Fruit fly (Drosophila melanogaster) whole organism, embryonic: ENCODE data around the gene ple.

ENCODE experiments used
- Atf-2 ChIP-seq: fragments of 200-800 bp; sonication (Bioruptor generic); optimal IDR thresholded peaks from 2 replicates; lab custom pipeline; 2016; ENCODE audit warnings: missing biosample characterization, missing genetic modification characterization
- BtbVII ChIP-seq: fragments of 200-800 bp; sonication (Bioruptor generic); optimal IDR thresholded peaks from 3 replicates; lab custom pipeline; 2017; ENCODE audit warnings: missing biosample characterization, mild to moderate bottlenecking, missing genetic modification characterization
- CG10147 ChIP-seq: fragments of 200-800 bp; sonication (Bioruptor generic); optimal IDR thresholded peaks from 2 replicates; lab custom pipeline; 2019; ENCODE audit warnings: missing biosample characterization, mild to moderate bottlenecking, missing genetic modification characterization, moderate library complexity
- CG11504 ChIP-seq: fragments of 200-800 bp; sonication (Bioruptor generic); optimal IDR thresholded peaks from 3 replicates; lab custom pipeline; 2019; ENCODE audit warnings: missing biosample characterization, mild to moderate bottlenecking, missing genetic modification characterization, moderate library complexity
- CG11723 ChIP-seq: fragments of 200-800 bp; sonication (Bioruptor generic); optimal IDR thresholded peaks from 2 replicates; lab custom pipeline; 2017; ENCODE audit warnings: missing biosample characterization, mild to moderate bottlenecking, missing genetic modification characterization
- CG12155 ChIP-seq: fragments of 200-800 bp; sonication (Bioruptor generic); optimal IDR thresholded peaks from 3 replicates; lab custom pipeline; 2016; ENCODE audit warnings: missing biosample characterization, missing genetic modification characterization
- CG1233 ChIP-seq: fragments of 200-800 bp; sonication (Bioruptor generic); optimal IDR thresholded peaks from 4 replicates; lab custom pipeline; 2018; ENCODE audit warnings: missing biosample characterization, mild to moderate bottlenecking, missing genetic modification characterization
- CG13287 ChIP-seq: fragments of 200-800 bp; sonication (Bioruptor generic); IDR thresholded peaks from 2 replicates; pipeline ENCODE4 v1.3.6; 2022; ENCODE audit warnings: missing biosample characterization, missing genetic modification characterization; ENCODE audit not compliant: partially characterized antibody
- CG13424 ChIP-seq: fragments of 200-800 bp; sonication (Bioruptor generic); optimal IDR thresholded peaks from 2 replicates; lab custom pipeline; 2019; ENCODE audit warnings: missing biosample characterization, mild to moderate bottlenecking, missing genetic modification characterization, moderate library complexity
- CG14667 ChIP-seq: fragments of 200-800 bp; sonication (Bioruptor generic); IDR thresholded peaks from 2 replicates; pipeline ENCODE4 v1.3.6; 2022; ENCODE audit warnings: missing biosample characterization, missing genetic modification characterization
- CG15479 ChIP-seq: fragments of 200-800 bp; sonication (Bioruptor generic); optimal IDR thresholded peaks from 3 replicates; lab custom pipeline; 2019; ENCODE audit warnings: missing biosample characterization, mild to moderate bottlenecking, missing genetic modification characterization, moderate library complexity
- CG1602 ChIP-seq: fragments of 200-800 bp; sonication (Bioruptor generic); optimal IDR thresholded peaks from 3 replicates; lab custom pipeline; 2016; ENCODE audit warnings: missing biosample characterization, missing genetic modification characterization
- CG17385 ChIP-seq: fragments of 200-800 bp; sonication (Bioruptor generic); optimal IDR thresholded peaks from 3 replicates; lab custom pipeline; 2018; ENCODE audit warnings: missing biosample characterization, mild to moderate bottlenecking, missing genetic modification characterization
- CG17912 ChIP-seq: fragments of 200-800 bp; sonication (Bioruptor generic); optimal IDR thresholded peaks from 2 replicates; lab custom pipeline; 2018; ENCODE audit warnings: missing biosample characterization, mild to moderate bottlenecking, missing genetic modification characterization
- CG4328 ChIP-seq: fragments of 200-800 bp; sonication (Bioruptor generic); optimal IDR thresholded peaks from 3 replicates; lab custom pipeline; 2017; ENCODE audit warnings: missing biosample characterization, missing genetic modification reagents, missing genetic modification characterization
- CG4820 ChIP-seq: fragments of 200-800 bp; sonication (Bioruptor generic); optimal IDR thresholded peaks from 3 replicates; lab custom pipeline; 2016; ENCODE audit warnings: missing biosample characterization, missing genetic modification characterization
- CG6272 ChIP-seq: fragments of 200-800 bp; sonication (Bioruptor generic); IDR thresholded peaks from 2 replicates; pipeline ENCODE4 v1.3.6; 2022; ENCODE audit warnings: missing biosample characterization, missing genetic modification characterization
- CG6654 ChIP-seq: fragments of 200-800 bp; sonication (Bioruptor generic); optimal IDR thresholded peaks from 2 replicates; lab custom pipeline; 2017; ENCODE audit warnings: missing biosample characterization, mild to moderate bottlenecking, missing genetic modification characterization
- CG7556 ChIP-seq: fragments of 200-800 bp; sonication (Bioruptor generic); optimal IDR thresholded peaks from 2 replicates; lab custom pipeline; 2017; ENCODE audit warnings: missing biosample characterization, mild to moderate bottlenecking, missing genetic modification characterization
- CG7839 ChIP-seq: fragments of 200-800 bp; sonication (Bioruptor generic); optimal IDR thresholded peaks from 3 replicates; lab custom pipeline; 2018; ENCODE audit warnings: missing biosample characterization, mild to moderate bottlenecking, missing genetic modification characterization, moderate library complexity
- CG9932 ChIP-seq: fragments of 200-800 bp; sonication (Bioruptor generic); IDR thresholded peaks from 2 replicates; pipeline ENCODE4 v1.3.6; 2022; ENCODE audit warnings: missing biosample characterization, missing genetic modification characterization
- Dip2 ChIP-seq: fragments of 200-800 bp; sonication (Bioruptor generic); IDR thresholded peaks from 2 replicates; pipeline ENCODE4 v1.3.6; 2022; ENCODE audit warnings: missing biosample characterization, missing genetic modification characterization
- Drgx ChIP-seq: fragments of 200-800 bp; sonication (Bioruptor generic); IDR thresholded peaks from 2 replicates; pipeline ENCODE4 v1.3.6; 2022; ENCODE audit warnings: missing biosample characterization, missing genetic modification characterization
- Eip74EF ChIP-seq, 2 experiments: fragments of 200-800 bp in 1 of 2; fragments of >200 bp in 1 of 2; sonication (Bioruptor generic) in 1 of 2; optimal IDR thresholded peaks; 2 replicates each; lab custom pipeline; 2017 to 2019; ENCODE audit warnings: missing biosample characterization in 2 of 2, missing genetic modification characterization in 2 of 2, mild to moderate bottlenecking in 1 of 2, moderate library complexity in 1 of 2
- HLH54F ChIP-seq: fragments of 200-800 bp; sonication (Bioruptor generic); optimal IDR thresholded peaks from 3 replicates; lab custom pipeline; 2016; ENCODE audit warnings: missing biosample characterization, missing genetic modification characterization
- Kr ChIP-seq: fragments of 200-800 bp; sonication (Bioruptor generic); optimal IDR thresholded peaks from 2 replicates; lab custom pipeline; 2017; ENCODE audit warnings: missing biosample characterization, mild to moderate bottlenecking, missing genetic modification characterization
- MESR4 ChIP-seq: fragments of 200-800 bp; sonication (Bioruptor generic); optimal IDR thresholded peaks from 2 replicates; lab custom pipeline; 2018; ENCODE audit warnings: missing biosample characterization, mild to moderate bottlenecking, missing genetic modification characterization, moderate library complexity
- Myb ChIP-seq: fragments of 200-800 bp; sonication (Bioruptor generic); optimal IDR thresholded peaks from 2 replicates; lab custom pipeline; 2016; ENCODE audit warnings: missing biosample characterization, missing genetic modification characterization
- Nf-YB ChIP-seq: fragments of 200-800 bp; sonication (Bioruptor generic); optimal IDR thresholded peaks from 3 replicates; lab custom pipeline; 2019; ENCODE audit warnings: missing biosample characterization, mild to moderate bottlenecking, missing genetic modification characterization, moderate library complexity
- Opbp ChIP-seq: fragments of 200-800 bp; sonication (Bioruptor generic); IDR thresholded peaks from 3 replicates; pipeline ENCODE4 v1.3.6; 2022; ENCODE audit warnings: missing biosample characterization, missing genetic modification characterization; ENCODE audit not compliant: partially characterized antibody
- Six4 ChIP-seq: fragments of 200-800 bp; sonication (Bioruptor generic); optimal IDR thresholded peaks from 2 replicates; lab custom pipeline; 2016; ENCODE audit warnings: missing biosample characterization, missing genetic modification characterization
- Usf ChIP-seq: fragments of 200-800 bp; sonication (Bioruptor generic); optimal IDR thresholded peaks from 2 replicates; lab custom pipeline; 2017; ENCODE audit warnings: missing genotype, missing biosample characterization, missing genetic modification characterization
- amos ChIP-seq: fragments of 200-800 bp; sonication (Bioruptor generic); IDR thresholded peaks from 2 replicates; pipeline ENCODE4 v1.3.6; 2022; ENCODE audit warnings: missing biosample characterization, missing genetic modification characterization; ENCODE audit not compliant: partially characterized antibody
- ase ChIP-seq: fragments of 200-800 bp; sonication (Bioruptor generic); IDR thresholded peaks from 3 replicates; pipeline ENCODE4 v1.3.6; 2022; ENCODE audit warnings: missing biosample characterization, missing genetic modification characterization
- bigmax ChIP-seq: fragments of 200-800 bp; sonication (Bioruptor generic); optimal IDR thresholded peaks from 2 replicates; lab custom pipeline; 2018; ENCODE audit warnings: missing biosample characterization, mild to moderate bottlenecking, missing genetic modification characterization
- bowl ChIP-seq: fragments of 200-800 bp; sonication (Bioruptor generic); IDR thresholded peaks from 2 replicates; pipeline ENCODE4 v1.3.6; 2022; ENCODE audit warnings: missing biosample characterization, missing genetic modification characterization
- cad ChIP-seq: fragments of >200 bp; optimal IDR thresholded peaks from 2 replicates; lab custom pipeline; 2017; ENCODE audit warnings: missing biosample characterization, missing genetic modification characterization
- cato ChIP-seq: fragments of 200-800 bp; sonication (Bioruptor generic); optimal IDR thresholded peaks from 2 replicates; lab custom pipeline; 2016; ENCODE audit warnings: missing biosample characterization, missing genetic modification characterization, borderline replicate concordance
- ci ChIP-seq: fragments of 200-800 bp; sonication (Bioruptor generic); IDR thresholded peaks from 3 replicates; pipeline ENCODE4 v1.3.6; 2022; ENCODE audit warnings: missing biosample characterization, missing genetic modification characterization
- dan ChIP-seq: fragments of 200-800 bp; sonication (Bioruptor generic); IDR thresholded peaks from 2 replicates; pipeline ENCODE4 v1.3.6; 2022; ENCODE audit warnings: missing biosample characterization, missing genetic modification characterization
- exex ChIP-seq: fragments of 200-800 bp; sonication (Bioruptor generic); optimal IDR thresholded peaks from 4 replicates; lab custom pipeline; 2018; ENCODE audit warnings: missing biosample characterization, mild to moderate bottlenecking, missing genetic modification characterization, moderate library complexity
- insv ChIP-seq, 2 experiments: fragments of 200-800 bp; sonication (Bioruptor generic); optimal IDR thresholded peaks; 3 replicates each; lab custom pipeline; 2016 to 2018; ENCODE audit warnings: missing biosample characterization in 2 of 2, missing genetic modification characterization in 2 of 2
- jing ChIP-seq: fragments of 200-800 bp; sonication (Bioruptor generic); optimal IDR thresholded peaks from 2 replicates; lab custom pipeline; 2018; ENCODE audit warnings: missing biosample characterization, mild to moderate bottlenecking, missing genetic modification characterization
- mld ChIP-seq: fragments of 200-800 bp; sonication (Bioruptor generic); IDR thresholded peaks from 3 replicates; pipeline ENCODE4 v1.3.6; 2022; ENCODE audit warnings: missing biosample characterization, missing genetic modification characterization; ENCODE audit not compliant: partially characterized antibody
- pfk ChIP-seq: fragments of 200-800 bp; sonication (Bioruptor generic); optimal IDR thresholded peaks from 2 replicates; lab custom pipeline; 2018; ENCODE audit warnings: missing biosample characterization, mild to moderate bottlenecking, missing genetic modification characterization, moderate library complexity
- pros ChIP-seq: fragments of 200-800 bp; sonication (Bioruptor generic); optimal IDR thresholded peaks from 3 replicates; lab custom pipeline; 2019; ENCODE audit warnings: missing biosample characterization, mild to moderate bottlenecking, missing genetic modification characterization, moderate library complexity
- scrt ChIP-seq: fragments of 200-800 bp; sonication (Bioruptor generic); optimal IDR thresholded peaks from 2 replicates; lab custom pipeline; 2018; ENCODE audit warnings: missing biosample characterization, mild to moderate bottlenecking, missing genetic modification characterization, moderate library complexity
- tx ChIP-seq: fragments of 200-800 bp; sonication (Bioruptor generic); optimal IDR thresholded peaks from 2 replicates; lab custom pipeline; 2016; ENCODE audit warnings: missing biosample characterization, missing genetic modification characterization
- zen2 ChIP-seq: fragments of 200-800 bp; sonication (Bioruptor generic); IDR thresholded peaks from 3 replicates; pipeline ENCODE4 v1.3.6; 2022; ENCODE audit warnings: missing biosample characterization, missing genetic modification characterization; ENCODE audit not compliant: partially characterized antibody
- zfh2 ChIP-seq: fragments of 200-800 bp; sonication (Bioruptor generic); optimal IDR thresholded peaks from 2 replicates; lab custom pipeline; 2016; ENCODE audit warnings: missing biosample characterization, missing genetic modification characterization

Gene ple

dm6 chr3L:6705865-6706264 is 13.5 kb downstream of the ple start (continued):
- TF ChIP-seq mld (GFP tag; lab: Robert Waterston, UW): no peak
- TF ChIP-seq Dip2 (GFP tag; lab: Robert Waterston, UW): no peak
- TF ChIP-seq insv (GFP tag; optimal IDR thresholded peaks at IDR 0.05; lab: Kevin White, UChicago): no peak
- TF ChIP-seq CG13287 (GFP tag; lab: Robert Waterston, UW): no peak
- peak; percentile 83 for TF ChIP-seq ci (GFP tag; lab: Robert Waterston, UW)
- peak; percentile 31 for TF ChIP-seq CG12155
- peak in 1 of 2 experiments; percentile 67 for TF ChIP-seq Eip74EF (GFP tag; optimal IDR thresholded peaks at IDR 0.05; lab: Kevin White, UChicago)
- peak; percentile 30 for TF ChIP-seq Six4 (GFP tag; lab: Kevin White, UChicago)
- no peak for TF ChIP-seq zen2 (GFP tag; lab: Robert Waterston, UW)
- peak; percentile 45; the same call in 1 of the 3 replicates for TF ChIP-seq ase (GFP tag; lab: Robert Waterston, UW)
- TF ChIP-seq CG15479 (GFP tag; lab: Kevin White, UChicago): no peak
- TF ChIP-seq Myb (GFP tag; lab: Kevin White, UChicago): no peak
- no peak for TF ChIP-seq bigmax (GFP tag; lab: Kevin White, UChicago)
- no peak for TF ChIP-seq pros
- no peak for TF ChIP-seq amos (GFP tag; lab: Robert Waterston, UW)
- no peak for TF ChIP-seq Usf (GFP tag; lab: Kevin White, UChicago)
- no peak for TF ChIP-seq cad (GFP tag; lab: Kevin White, UChicago)
- no peak for TF ChIP-seq pfk (GFP tag; lab: Kevin White, UChicago)
- peak; percentile 85 for TF ChIP-seq CG13424 (tag; lab: Kevin White, UChicago)
- no peak for TF ChIP-seq CG14667 (GFP tag; lab: Robert Waterston, UW)
- peak; percentile 82 for TF ChIP-seq CG11504 (tag; lab: Kevin White, UChicago)
- no peak for TF ChIP-seq tx
- TF ChIP-seq CG6272 (GFP tag; lab: Robert Waterston, UW): no peak
- TF ChIP-seq exex (tag; lab: Kevin White, UChicago): no peak
- TF ChIP-seq CG4328 (GFP tag; lab: Kevin White, UChicago): peak; percentile 79
- TF ChIP-seq CG17385 (GFP tag; lab: Kevin White, UChicago): peak; percentile 70
- no peak for TF ChIP-seq HLH54F (GFP tag; lab: Kevin White, UChicago)
- TF ChIP-seq CG4820: peak; percentile 64
- TF ChIP-seq CG10147: peak; percentile 43
- TF ChIP-seq Kr: no peak
- peak; percentile 48 for TF ChIP-seq scrt
- no peak for TF ChIP-seq Atf-2 (GFP tag; lab: Kevin White, UChicago)
- no peak for TF ChIP-seq cato
- peak; percentile 29 for TF ChIP-seq jing (GFP tag; lab: Kevin White, UChicago)
- no peak for TF ChIP-seq Drgx (GFP tag; lab: Robert Waterston, UW)
- no peak for TF ChIP-seq Opbp (GFP tag; lab: Robert Waterston, UW)
- TF ChIP-seq zfh2 (GFP tag; lab: Kevin White, UChicago): no peak
- TF ChIP-seq CG7839: peak; percentile 69
- TF ChIP-seq BtbVII (GFP tag; lab: Kevin White, UChicago): peak; percentile 52
- TF ChIP-seq CG1602 (GFP tag; lab: Kevin White, UChicago): peak; percentile 28
- no peak for TF ChIP-seq MESR4 (GFP tag; lab: Kevin White, UChicago)
- TF ChIP-seq dan (GFP tag; lab: Robert Waterston, UW): no peak
- TF ChIP-seq Nf-YB (GFP tag; lab: Kevin White, UChicago): peak; percentile 40
- no peak for TF ChIP-seq bowl (GFP tag; lab: Robert Waterston, UW)
- no peak for TF ChIP-seq CG6654 (GFP tag; lab: Kevin White, UChicago)
- TF ChIP-seq CG1233 (GFP tag; lab: Kevin White, UChicago): peak; percentile 52
- TF ChIP-seq CG11723 (GFP tag; lab: Kevin White, UChicago): peak; percentile 32
- peak; percentile 41 for TF ChIP-seq CG7556 (GFP tag; lab: Kevin White, UChicago)
- peak; percentile 17 for TF ChIP-seq CG17912 (GFP tag; lab: Kevin White, UChicago)
- TF ChIP-seq CG9932 (GFP tag; lab: Robert Waterston, UW): no peak
